Fruit fly (Drosophila melanogaster) whole organism, prepupa: Measurements from ENCODE around the gene prt.

ENCODE experiments used
- Blimp-1 ChIP-seq: fragments of 200-800 bp; sonication (Bioruptor generic); optimal IDR thresholded peaks from 3 replicates; lab custom pipeline; 2017; ENCODE audit warnings: missing biosample characterization, missing genetic modification characterization, mild to moderate bottlenecking, moderate library complexity, missing genetic modification reagents
- CG10631 ChIP-seq: fragments of 200-800 bp; sonication (Bioruptor generic); optimal IDR thresholded peaks from 2 replicates; lab custom pipeline; 2016; ENCODE audit warnings: missing biosample characterization, missing genetic modification characterization
- CG10669 ChIP-seq: fragments of 200-800 bp; sonication (Bioruptor generic); optimal IDR thresholded peaks from 3 replicates; lab custom pipeline; 2018; ENCODE audit warnings: missing biosample characterization, mild to moderate bottlenecking, missing genetic modification characterization, moderate library complexity
- CG11902 ChIP-seq: fragments of 200-800 bp; sonication (Bioruptor generic); optimal IDR thresholded peaks from 3 replicates; lab custom pipeline; 2016; ENCODE audit warnings: missing biosample characterization, missing genetic modification characterization
- CG15336 ChIP-seq: fragments of 200-800 bp; sonication (Bioruptor generic); IDR thresholded peaks from 2 replicates; pipeline ENCODE4 v1.3.6; 2022; ENCODE audit warnings: missing biosample characterization, missing genetic modification characterization
- CG1621 ChIP-seq: fragments of 200-800 bp; sonication (Bioruptor generic); optimal IDR thresholded peaks from 3 replicates; lab custom pipeline; 2018; ENCODE audit warnings: missing biosample characterization, mild to moderate bottlenecking, missing genetic modification characterization
- CG3032 ChIP-seq: fragments of 200-800 bp; optimal IDR thresholded peaks from 2 replicates; lab custom pipeline; 2019; ENCODE audit warnings: missing biosample characterization, mild to moderate bottlenecking, missing genetic modification characterization, moderate library complexity
- CG31627 ChIP-seq: fragments of 200-800 bp; sonication (Bioruptor generic); optimal IDR thresholded peaks from 3 replicates; lab custom pipeline; 2016; ENCODE audit warnings: missing biosample characterization, missing genetic modification characterization
- CG32006 ChIP-seq: fragments of 200-800 bp; sonication (Bioruptor generic); optimal IDR thresholded peaks from 3 replicates; lab custom pipeline; 2017; ENCODE audit warnings: missing biosample characterization, mild to moderate bottlenecking, missing genetic modification characterization
- CG3919 ChIP-seq: fragments of 200-800 bp; sonication (Bioruptor generic); optimal IDR thresholded peaks from 3 replicates; lab custom pipeline; 2016; ENCODE audit warnings: missing biosample characterization, missing genetic modification characterization
- CG4318 ChIP-seq: fragments of 200-800 bp; sonication (Bioruptor generic); optimal IDR thresholded peaks from 3 replicates; lab custom pipeline; 2017; ENCODE audit warnings: missing biosample characterization, mild to moderate bottlenecking, missing genetic modification characterization
- CG6163 ChIP-seq: fragments of 200-800 bp; sonication (Bioruptor generic); IDR thresholded peaks from 3 replicates; pipeline ENCODE4 v1.3.6; 2022; ENCODE audit warnings: missing biosample characterization, missing genetic modification characterization
- CG6276 ChIP-seq: fragments of 200-800 bp; sonication (Bioruptor generic); optimal IDR thresholded peaks from 2 replicates; lab custom pipeline; 2017; ENCODE audit warnings: missing biosample characterization, mild to moderate bottlenecking, missing genetic modification characterization
- CG6792 ChIP-seq: fragments of 200-800 bp; sonication (Bioruptor generic); optimal IDR thresholded peaks from 3 replicates; lab custom pipeline; 2016; ENCODE audit warnings: missing biosample characterization, missing genetic modification characterization
- CG6808 ChIP-seq: fragments of 200-800 bp; sonication (Bioruptor generic); optimal IDR thresholded peaks from 3 replicates; lab custom pipeline; 2017; ENCODE audit warnings: missing biosample characterization, missing genetic modification characterization, mild to moderate bottlenecking, moderate library complexity, missing genetic modification reagents
- CG6854 ChIP-seq: fragments of 200-800 bp; sonication (Bioruptor generic); optimal IDR thresholded peaks from 2 replicates; lab custom pipeline; 2017; ENCODE audit warnings: missing biosample characterization, mild to moderate bottlenecking, missing genetic modification characterization
- CG8119 ChIP-seq: fragments of 200-800 bp; sonication (Bioruptor generic); IDR thresholded peaks from 3 replicates; pipeline ENCODE4 v1.3.6; 2022; ENCODE audit warnings: missing biosample characterization, missing genetic modification characterization
- CG8319 ChIP-seq: fragments of 200-800 bp; sonication (Bioruptor generic); optimal IDR thresholded peaks from 3 replicates; lab custom pipeline; 2016; ENCODE audit warnings: missing biosample characterization, missing genetic modification characterization
- Eip75B ChIP-seq: fragments of 200-800 bp; sonication (Bioruptor generic); optimal IDR thresholded peaks from 3 replicates; lab custom pipeline; 2016; ENCODE audit warnings: missing biosample characterization, missing genetic modification characterization
- Ets21C ChIP-seq: fragments of 200-800 bp; sonication (Bioruptor generic); optimal IDR thresholded peaks from 3 replicates; lab custom pipeline; 2016; ENCODE audit warnings: missing biosample characterization, missing genetic modification characterization
- Hr38 ChIP-seq: sonication (Bioruptor generic); optimal IDR thresholded peaks from 2 replicates; lab custom pipeline; 2016; ENCODE audit warnings: missing biosample characterization, missing genetic modification characterization
- Hr39 ChIP-seq: fragments of 200-800 bp; sonication (Bioruptor generic); optimal IDR thresholded peaks from 2 replicates; lab custom pipeline; 2016; ENCODE audit warnings: missing biosample characterization, missing genetic modification characterization
- Lpt ChIP-seq: fragments of 200-800 bp; sonication (Bioruptor generic); optimal IDR thresholded peaks from 3 replicates; lab custom pipeline; 2016; ENCODE audit warnings: missing biosample characterization, missing genetic modification characterization
- Met ChIP-seq: fragments of 200-800 bp; sonication (Bioruptor generic); optimal IDR thresholded peaks from 3 replicates; lab custom pipeline; 2016; ENCODE audit warnings: missing biosample characterization, missing genetic modification characterization
- OdsH ChIP-seq: fragments of 200-800 bp; sonication (Bioruptor generic); optimal IDR thresholded peaks from 3 replicates; lab custom pipeline; 2016; ENCODE audit warnings: missing biosample characterization, missing genetic modification characterization
- Smox ChIP-seq: fragments of 200-800 bp; sonication (Bioruptor generic); optimal IDR thresholded peaks from 3 replicates; lab custom pipeline; 2016; ENCODE audit warnings: missing biosample characterization, missing genetic modification characterization
- Sox102F ChIP-seq: fragments of 200-800 bp; sonication (Bioruptor generic); optimal IDR thresholded peaks from 2 replicates; lab custom pipeline; 2016; ENCODE audit warnings: missing biosample characterization, mild to moderate bottlenecking, missing genetic modification characterization
- Sox14 ChIP-seq: fragments of 200-800 bp; sonication (Bioruptor generic); optimal IDR thresholded peaks from 3 replicates; lab custom pipeline; 2016; ENCODE audit warnings: missing biosample characterization, missing genetic modification characterization
- Sox15 ChIP-seq: fragments of 200-800 bp; sonication (Bioruptor generic); optimal IDR thresholded peaks from 3 replicates; lab custom pipeline; 2016; ENCODE audit warnings: missing biosample characterization, missing genetic modification characterization
- achi ChIP-seq: fragments of 200-800 bp; sonication (Bioruptor generic); optimal IDR thresholded peaks from 3 replicates; lab custom pipeline; 2016; ENCODE audit warnings: missing biosample characterization, missing genetic modification characterization
- cyc ChIP-seq: fragments of 200-800 bp; sonication (Bioruptor generic); optimal IDR thresholded peaks from 3 replicates; lab custom pipeline; 2016; ENCODE audit warnings: missing biosample characterization, missing genetic modification characterization
- dac ChIP-seq: fragments of 200-800 bp; sonication (Bioruptor generic); optimal IDR thresholded peaks from 2 replicates; lab custom pipeline; 2017; ENCODE audit warnings: missing biosample characterization, mild to moderate bottlenecking, missing genetic modification characterization
- eg ChIP-seq: fragments of 200-800 bp; sonication (Bioruptor generic); IDR thresholded peaks from 3 replicates; pipeline ENCODE4 v1.3.6; 2022; ENCODE audit warnings: missing biosample characterization, missing genetic modification characterization
- fd85E ChIP-seq: fragments of 200-800 bp; sonication (Bioruptor generic); optimal IDR thresholded peaks from 3 replicates; lab custom pipeline; 2016; ENCODE audit warnings: missing biosample characterization, missing genetic modification characterization
- fkh ChIP-seq: fragments of 200-800 bp; sonication (Bioruptor generic); optimal IDR thresholded peaks from 3 replicates; lab custom pipeline; 2017; ENCODE audit warnings: missing biosample characterization, mild to moderate bottlenecking, missing genetic modification characterization, moderate library complexity
- net ChIP-seq: fragments of 200-800 bp; sonication (Bioruptor generic); optimal IDR thresholded peaks from 3 replicates; lab custom pipeline; 2016; ENCODE audit warnings: missing biosample characterization, missing genetic modification characterization
- pdm3 ChIP-seq: fragments of 200-800 bp; sonication (Bioruptor generic); optimal IDR thresholded peaks from 3 replicates; lab custom pipeline; 2016; ENCODE audit warnings: missing biosample characterization, missing genetic modification characterization
- salr ChIP-seq, 2 experiments: fragments of 200-800 bp; sonication (Bioruptor generic); optimal IDR thresholded peaks; 3 replicates each; lab custom pipeline; 2016 to 2018; ENCODE audit warnings: missing biosample characterization in 2 of 2, missing genetic modification characterization in 2 of 2, mild to moderate bottlenecking in 1 of 2
- ss ChIP-seq, 2 experiments: fragments of 200-800 bp; sonication (Bioruptor generic); optimal IDR thresholded peaks; 2 replicates in 1 of 2; 3 replicates in 1 of 2; lab custom pipeline; 2017 to 2018; ENCODE audit warnings: mild to moderate bottlenecking in 2 of 2, missing biosample characterization in 2 of 2, missing genetic modification characterization in 2 of 2, moderate library complexity in 1 of 2
- svp ChIP-seq: fragments of 200-800 bp; sonication (Bioruptor generic); peaks from one replicate; lab custom pipeline; 2016; ENCODE audit warnings: missing biosample characterization, missing genetic modification characterization
- topi ChIP-seq: fragments of 200-800 bp; sonication (Bioruptor generic); optimal IDR thresholded peaks from 3 replicates; lab custom pipeline; 2016; ENCODE audit warnings: missing biosample characterization, missing genetic modification characterization
- vri ChIP-seq: fragments of 200-800 bp; sonication (Bioruptor generic); optimal IDR thresholded peaks from 3 replicates; lab custom pipeline; 2016; ENCODE audit warnings: missing biosample characterization, mild to moderate bottlenecking, missing genetic modification characterization

prt gene

dm6 chr3R:23694579-23695033 lies 4.2 kb downstream of the prt start, which contains the start of gene CG10254:
TSS of gene CG10254 (minus strand) at chr3R:23694983.
- TF ChIP-seq Ets21C: no peak

DNA sequence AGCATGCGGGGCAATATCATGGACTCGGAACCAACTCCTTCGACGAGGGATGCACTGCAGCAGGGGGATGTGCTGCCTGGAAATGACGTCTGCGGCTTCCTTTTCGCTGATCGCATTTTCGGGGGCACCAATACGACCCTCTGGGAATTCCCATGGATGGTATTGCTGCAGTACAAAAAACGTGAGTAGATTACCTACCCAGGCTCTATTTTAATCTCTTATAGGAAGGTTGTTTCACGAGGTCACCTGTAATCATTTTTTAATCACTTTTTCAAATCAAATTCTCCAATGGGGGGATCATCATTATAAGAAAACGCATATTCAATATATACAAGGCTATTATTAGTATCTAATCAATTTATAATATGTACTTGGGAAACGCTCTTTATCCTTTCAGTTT lies 11.9 kb downstream of the prt start:
- no peak for TF ChIP-seq ss (GFP tag; optimal IDR thresholded peaks at IDR 0.05; lab: Kevin White, UChicago)
- peak; percentile 88 for TF ChIP-seq svp (GFP tag; lab: Kevin White, UChicago)
- no peak for TF ChIP-seq Met
- no peak for TF ChIP-seq CG6163
- no peak for TF ChIP-seq CG1621 (tag; lab: Kevin White, UChicago)

DNA sequence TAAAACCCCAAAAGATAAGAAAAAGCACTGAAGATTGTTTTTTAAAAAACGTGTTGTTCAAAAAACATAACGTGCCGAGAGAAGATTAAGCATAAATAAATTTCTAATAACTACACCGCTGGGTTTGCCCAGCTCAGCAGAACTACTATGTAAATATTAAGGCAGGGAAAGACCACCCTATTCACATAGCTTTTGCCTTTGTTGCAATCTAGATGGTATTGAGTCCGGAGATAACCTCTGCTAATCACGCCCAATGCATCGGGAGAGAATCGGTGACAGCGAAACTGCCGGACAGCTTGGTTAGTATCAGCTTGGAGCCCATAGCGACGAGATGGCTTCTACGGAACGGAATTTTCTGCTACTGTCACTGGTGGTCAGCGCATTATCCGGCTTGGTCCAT lies 12.9 kb downstream of the prt start, which contains the start of gene SPE:
TSS of gene SPE (plus strand) at position 301 of the 400 bp plus-strand sequence.
- TF ChIP-seq svp (GFP tag; lab: Kevin White, UChicago): peak; percentile 90
- no peak for TF ChIP-seq CG10631

DNA sequence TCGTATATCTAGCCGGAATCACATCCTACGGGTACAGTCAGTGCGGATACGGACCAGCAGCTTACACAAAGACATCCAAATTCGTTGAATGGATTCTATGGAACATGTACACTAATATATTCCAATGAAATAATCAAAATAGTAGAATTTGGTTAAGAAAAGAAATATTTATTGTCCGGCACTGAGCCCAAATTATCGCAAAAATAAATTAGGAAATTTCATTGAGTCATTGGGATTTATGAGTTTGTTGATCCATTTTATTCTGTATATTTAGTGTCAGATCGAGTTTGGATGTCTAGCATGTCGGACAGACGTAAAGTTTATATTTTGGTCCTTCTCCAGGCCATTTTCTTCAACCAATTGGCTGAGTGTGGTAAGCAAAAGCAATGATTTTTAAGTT lies 15.1 kb downstream of the prt start, which contains the start of gene CG18754:
TSS of gene CG18754 (plus strand) at position 301 of the 400 bp plus-strand sequence.
- TF ChIP-seq svp (GFP tag; lab: Kevin White, UChicago): peak; percentile 43
- no peak for TF ChIP-seq eg

DNA sequence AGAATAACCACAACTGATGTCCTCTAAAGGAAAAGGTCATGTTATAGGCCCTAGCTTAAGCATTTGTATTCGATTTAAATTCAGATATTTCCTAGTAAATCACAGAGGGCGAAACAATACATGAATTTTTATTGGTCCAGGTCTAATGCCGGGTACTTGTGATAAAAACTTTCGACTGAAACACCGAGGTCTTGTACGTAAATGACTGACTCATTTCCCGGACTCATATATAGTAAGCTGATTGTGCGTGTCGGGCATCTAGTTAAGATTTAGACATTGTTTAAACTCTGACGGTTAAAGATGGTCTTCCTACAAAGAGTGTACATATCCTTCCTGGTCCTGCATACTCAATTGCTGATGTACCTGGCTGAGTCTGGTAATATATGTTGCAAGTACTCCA lies 16.6 kb downstream of the prt start, which contains the start of gene CG16710:
TSS of gene CG16710 (plus strand) at position 301 of the 400 bp plus-strand sequence.
- TF ChIP-seq Sox102F (GFP tag; lab: Kevin White, UChicago): no peak

- no peak for TF ChIP-seq CG1621 (tag; lab: Kevin White, UChicago)
- TF ChIP-seq CG10669: no peak
- TF ChIP-seq achi (GFP tag; lab: Kevin White, UChicago): no peak
- TF ChIP-seq CG15336 (GFP tag; lab: Robert Waterston, UW): no peak
- TF ChIP-seq eg: no peak
- no peak for TF ChIP-seq Lpt
- TF ChIP-seq Hr39 (GFP tag; lab: Kevin White, UChicago): no peak
- peak; percentile 83 for TF ChIP-seq Sox14 (GFP tag; lab: Kevin White, UChicago)
- TF ChIP-seq CG8119 (GFP tag; lab: Robert Waterston, UW): no peak
- TF ChIP-seq Eip75B (GFP tag; lab: Kevin White, UChicago): no peak
- peak; percentile 60 for TF ChIP-seq svp (GFP tag; lab: Kevin White, UChicago)
- no peak for TF ChIP-seq CG6276
- no peak for TF ChIP-seq net (GFP tag; lab: Kevin White, UChicago)
- no peak for TF ChIP-seq Smox (GFP tag; lab: Kevin White, UChicago)
- no peak for TF ChIP-seq Ets21C
- no peak for TF ChIP-seq Sox15
- no peak for TF ChIP-seq OdsH
- no peak for TF ChIP-seq CG6808 (GFP tag; lab: Kevin White, UChicago)
- TF ChIP-seq CG11902 (GFP tag; lab: Kevin White, UChicago): no peak
- no peak for TF ChIP-seq topi (GFP tag; lab: Kevin White, UChicago)
- TF ChIP-seq dac: no peak
- no peak for TF ChIP-seq CG4318 (GFP tag; lab: Kevin White, UChicago)
- no peak for TF ChIP-seq CG3032 (tag; lab: Kevin White, UChicago)
- TF ChIP-seq Hr38: no peak
- TF ChIP-seq CG31627 (GFP tag; lab: Kevin White, UChicago): peak; percentile 29
- no peak for TF ChIP-seq salr (GFP tag; optimal IDR thresholded peaks at IDR 0.05; lab: Kevin White, UChicago)
- no peak for TF ChIP-seq fkh
- no peak for TF ChIP-seq Blimp-1 (GFP tag; lab: Kevin White, UChicago)
- TF ChIP-seq CG6792 (GFP tag; lab: Kevin White, UChicago): no peak
- no peak for TF ChIP-seq CG10631
- TF ChIP-seq CG32006 (GFP tag; lab: Kevin White, UChicago): no peak
- TF ChIP-seq cyc (GFP tag; lab: Kevin White, UChicago): peak; percentile 33
- no peak for TF ChIP-seq CG8319 (GFP tag; lab: Kevin White, UChicago)
- TF ChIP-seq vri (GFP tag; lab: Kevin White, UChicago): no peak
- no peak for TF ChIP-seq CG3919 (GFP tag; lab: Kevin White, UChicago)
- no peak for TF ChIP-seq fd85E (GFP tag; lab: Kevin White, UChicago)
- no peak for TF ChIP-seq pdm3 (GFP tag; lab: Kevin White, UChicago)
- no peak for TF ChIP-seq CG6854
Measured at dm6 chr3R:23679911-23680336, 18.9 kb downstream of the prt start, which contains the start of gene eIF3d1. TSS of gene eIF3d1 (plus strand) at chr3R:23680039.
